Fruit fly (Drosophila melanogaster) whole organism, prepupa: Measurements from ENCODE around the gene Vha13.

Source experiments
- CG15336 ChIP-seq: fragments of 200-800 bp; sonication (Bioruptor generic); IDR thresholded peaks from 2 replicates; pipeline ENCODE4 v1.3.6; 2022; ENCODE audit warnings: missing biosample characterization, missing genetic modification characterization
- CG16779 ChIP-seq: fragments of 200-800 bp; sonication (Bioruptor generic); optimal IDR thresholded peaks from 3 replicates; lab custom pipeline; 2017; ENCODE audit warnings: missing biosample characterization, mild to moderate bottlenecking, missing genetic modification characterization
- CG4318 ChIP-seq: fragments of 200-800 bp; sonication (Bioruptor generic); optimal IDR thresholded peaks from 3 replicates; lab custom pipeline; 2017; ENCODE audit warnings: missing biosample characterization, mild to moderate bottlenecking, missing genetic modification characterization
- CG6792 ChIP-seq: fragments of 200-800 bp; sonication (Bioruptor generic); optimal IDR thresholded peaks from 3 replicates; lab custom pipeline; 2016; ENCODE audit warnings: missing biosample characterization, missing genetic modification characterization
- Ets21C ChIP-seq: fragments of 200-800 bp; sonication (Bioruptor generic); optimal IDR thresholded peaks from 3 replicates; lab custom pipeline; 2016; ENCODE audit warnings: missing biosample characterization, missing genetic modification characterization
- fkh ChIP-seq: fragments of 200-800 bp; sonication (Bioruptor generic); optimal IDR thresholded peaks from 3 replicates; lab custom pipeline; 2017; ENCODE audit warnings: missing biosample characterization, mild to moderate bottlenecking, missing genetic modification characterization, moderate library complexity
- ss ChIP-seq, 2 experiments: fragments of 200-800 bp; sonication (Bioruptor generic); optimal IDR thresholded peaks; 2 replicates in 1 of 2; 3 replicates in 1 of 2; lab custom pipeline; 2017 to 2018; ENCODE audit warnings: mild to moderate bottlenecking in 2 of 2, missing biosample characterization in 2 of 2, missing genetic modification characterization in 2 of 2, moderate library complexity in 1 of 2
- svp ChIP-seq: fragments of 200-800 bp; sonication (Bioruptor generic); peaks from one replicate; lab custom pipeline; 2016; ENCODE audit warnings: missing biosample characterization, missing genetic modification characterization

DNA sequence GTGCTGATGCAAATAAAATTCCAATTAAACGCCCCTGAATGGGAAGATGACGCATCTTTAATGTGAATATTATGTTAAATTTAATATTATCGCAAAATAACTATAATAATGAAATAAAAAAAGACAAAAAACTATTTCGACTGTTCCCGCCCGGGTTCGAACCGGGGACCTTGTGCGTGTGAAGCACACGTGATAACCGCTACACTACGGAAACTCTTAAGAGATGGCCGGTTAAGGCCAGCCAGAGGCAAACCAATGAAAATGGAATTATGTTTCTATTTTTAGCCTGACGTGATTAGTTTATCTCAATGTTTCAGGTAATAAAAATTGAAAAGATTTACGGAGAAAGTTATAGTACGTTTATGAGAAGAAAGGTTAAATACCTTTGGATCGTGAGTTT lies 27.9 kb upstream of the Vha13 start:
- TF ChIP-seq svp (GFP tag; lab: Kevin White, UChicago) = no peak
- TF ChIP-seq ss (GFP tag; optimal IDR thresholded peaks at IDR 0.05; lab: Kevin White, UChicago) = no peak
- no peak for TF ChIP-seq CG16779 (tag; lab: Kevin White, UChicago)
- TF ChIP-seq CG15336 = no peak
- TF ChIP-seq Ets21C (GFP tag; lab: Kevin White, UChicago) = no peak
- no peak for TF ChIP-seq CG6792 (GFP tag; lab: Kevin White, UChicago)
- no peak for TF ChIP-seq CG4318
- no peak for TF ChIP-seq fkh (GFP tag; lab: Kevin White, UChicago)
